Fruit fly (Drosophila melanogaster) whole organism, pupa: Measurements from ENCODE around the gene stumps.

ENCODE experiments used
- CG10348 ChIP-seq: fragments of 200-800 bp; sonication (Bioruptor generic); IDR thresholded peaks from 2 replicates; pipeline ENCODE4 v1.3.6; 2022; ENCODE audit warnings: missing biosample characterization, missing genetic modification characterization
- CG12605 ChIP-seq: fragments of 200-800 bp; sonication (Bioruptor generic); IDR thresholded peaks from 2 replicates; pipeline ENCODE4 v1.3.6; 2022; ENCODE audit warnings: missing biosample characterization, missing genetic modification characterization
- CG13204 ChIP-seq: fragments of 200-800 bp; sonication (Bioruptor generic); optimal IDR thresholded peaks from 2 replicates; lab custom pipeline; 2018; ENCODE audit warnings: missing biosample characterization, mild to moderate bottlenecking, missing genetic modification characterization, moderate library complexity
- CG14655 ChIP-seq: fragments of 200-800 bp; sonication (Bioruptor generic); optimal IDR thresholded peaks from 3 replicates; lab custom pipeline; 2017; ENCODE audit warnings: mild to moderate bottlenecking, missing biosample characterization, missing genetic modification reagents, missing genetic modification characterization
- CG15710 ChIP-seq: fragments of 200-800 bp; sonication (Bioruptor generic); optimal IDR thresholded peaks from 2 replicates; lab custom pipeline; 2018; ENCODE audit warnings: missing biosample characterization, mild to moderate bottlenecking, missing genetic modification characterization, moderate library complexity
- CG17806 ChIP-seq: fragments of 200-800 bp; sonication (Bioruptor generic); optimal IDR thresholded peaks from 2 replicates; lab custom pipeline; 2018; ENCODE audit warnings: missing biosample characterization, mild to moderate bottlenecking, missing genetic modification characterization, moderate library complexity
- CG32121 ChIP-seq: fragments of 200-800 bp; sonication (Bioruptor generic); IDR thresholded peaks from 2 replicates; pipeline ENCODE4 v1.3.6; 2022; ENCODE audit warnings: missing biosample characterization, missing genetic modification characterization
- CG34367 ChIP-seq: fragments of 200-800 bp; sonication (Bioruptor generic); optimal IDR thresholded peaks from 2 replicates; lab custom pipeline; 2018; ENCODE audit warnings: missing biosample characterization, mild to moderate bottlenecking, missing genetic modification characterization
- CG4496 ChIP-seq: fragments of 200-800 bp; sonication (Bioruptor generic); IDR thresholded peaks from 3 replicates; pipeline ENCODE4 v1.3.6; 2022; ENCODE audit warnings: missing biosample characterization, missing genetic modification characterization
- CG8159 ChIP-seq: fragments of 200-800 bp; sonication (Bioruptor generic); optimal IDR thresholded peaks from 3 replicates; lab custom pipeline; 2018; ENCODE audit warnings: missing biosample characterization, mild to moderate bottlenecking, missing genetic modification characterization, moderate library complexity
- CG8301 ChIP-seq: fragments of 200-800 bp; sonication (Bioruptor generic); optimal IDR thresholded peaks from 2 replicates; lab custom pipeline; 2018; ENCODE audit warnings: missing biosample characterization, mild to moderate bottlenecking, missing genetic modification characterization
- CG9948 ChIP-seq: fragments of 200-800 bp; sonication (Bioruptor generic); optimal IDR thresholded peaks from 2 replicates; lab custom pipeline; 2018; ENCODE audit warnings: missing biosample characterization, mild to moderate bottlenecking, missing genetic modification characterization, moderate library complexity
- D1 ChIP-seq: fragments of 200-800 bp; sonication (Bioruptor generic); optimal IDR thresholded peaks from 2 replicates; lab custom pipeline; 2018; ENCODE audit warnings: missing biosample characterization, mild to moderate bottlenecking, missing genetic modification characterization, moderate library complexity
- EcR ChIP-seq: fragments of 200-800 bp; sonication (Bioruptor generic); optimal IDR thresholded peaks from 3 replicates; lab custom pipeline; 2019; ENCODE audit warnings: missing biosample characterization, missing genetic modification characterization, mild to moderate bottlenecking, moderate library complexity, missing genetic modification reagents
- Ets98B ChIP-seq: fragments of 200-800 bp; sonication (Bioruptor generic); IDR thresholded peaks from 2 replicates; pipeline ENCODE4 v1.3.6; 2022; ENCODE audit warnings: missing biosample characterization, missing genetic modification characterization
- Pif1A ChIP-seq: fragments of 200-800 bp; sonication (Bioruptor generic); optimal IDR thresholded peaks from 3 replicates; lab custom pipeline; 2016; ENCODE audit warnings: missing biosample characterization, missing genetic modification characterization
- Pif1B ChIP-seq: fragments of 200-800 bp; sonication (Bioruptor generic); optimal IDR thresholded peaks from 3 replicates; lab custom pipeline; 2016; ENCODE audit warnings: missing biosample characterization, missing genetic modification characterization
- Snoo ChIP-seq: fragments of 200-800 bp; sonication (Bioruptor generic); optimal IDR thresholded peaks from 3 replicates; lab custom pipeline; 2017; ENCODE audit warnings: missing biosample characterization, mild to moderate bottlenecking, missing genetic modification characterization, inconsistent platforms
- fd96Ca ChIP-seq: fragments of 200-800 bp; sonication (Bioruptor generic); IDR thresholded peaks from 3 replicates; pipeline ENCODE4 v1.3.6; 2022; ENCODE audit warnings: missing biosample characterization, missing genetic modification characterization
- gl ChIP-seq: fragments of 200-800 bp; sonication (Bioruptor generic); optimal IDR thresholded peaks from 2 replicates; lab custom pipeline; 2018; ENCODE audit warnings: missing biosample characterization, mild to moderate bottlenecking, missing genetic modification characterization
- rn ChIP-seq: fragments of 200-800 bp; sonication (Bioruptor generic); IDR thresholded peaks from 2 replicates; pipeline ENCODE4 v1.3.6; 2022; ENCODE audit warnings: missing biosample characterization, missing genetic modification characterization

Gene stumps

dm6 chr3R:14624088-14624619 lies 47.1 kb downstream of the stumps start:
- TF ChIP-seq CG10348 (GFP tag; lab: Robert Waterston, UW) (peak; percentile 43; the same call in 1 of the 2 replicates), Ets98B (GFP tag; lab: Robert Waterston, UW) (peak; percentile 66), CG9948 (tag; lab: Kevin White, UChicago) (peak; percentile 92), Pif1B (GFP tag; lab: Kevin White, UChicago) (peak; percentile 89), gl (tag; lab: Kevin White, UChicago) (peak; percentile 65), CG15710 (tag; lab: Kevin White, UChicago) (peak; percentile 88), EcR (GFP tag; lab: Kevin White, UChicago) (peak; percentile 52), Snoo (peak; percentile 74), Pif1A (GFP tag; lab: Kevin White, UChicago) (peak; percentile 84), fd96Ca (GFP tag; lab: Robert Waterston, UW) (peak; percentile 74; the same call in 2 of the 3 replicates), D1 (tag; lab: Kevin White, UChicago) (peak; percentile 92), CG8159 (peak; percentile 88), CG34367 (peak; percentile 90), CG32121 (GFP tag; lab: Robert Waterston, UW) (peak; percentile 81), rn (GFP tag; lab: Robert Waterston, UW) (peak; percentile 34; the same call in 1 of the 2 replicates), CG13204 (GFP tag; lab: Kevin White, UChicago) (peak; percentile 69), CG17806 (tag; lab: Kevin White, UChicago) (peak; percentile 85), CG8301 (tag; lab: Kevin White, UChicago) (peak; percentile 84), CG12605 (GFP tag; lab: Robert Waterston, UW) (0 out of 2 replicates have a peak, but pooled peaks have one; percentile 15), CG4496 (GFP tag; lab: Robert Waterston, UW) (peak; percentile 83; the same call in 2 of the 3 replicates), CG14655 (GFP tag; lab: Kevin White, UChicago) (peak; percentile 90)
- TF ChIP-seq, all 21 proteins: peak for 21

dm6 chr3R:14624671-14625070 lies 47.7 kb downstream of the stumps start:
- TF ChIP-seq gl (tag; lab: Kevin White, UChicago) (no peak), CG32121 (GFP tag; lab: Robert Waterston, UW) (peak; percentile 40; the same call in 1 of the 2 replicates), CG8301 (tag; lab: Kevin White, UChicago) (peak; percentile 22), CG14655 (GFP tag; lab: Kevin White, UChicago) (peak; percentile 26)

DNA sequence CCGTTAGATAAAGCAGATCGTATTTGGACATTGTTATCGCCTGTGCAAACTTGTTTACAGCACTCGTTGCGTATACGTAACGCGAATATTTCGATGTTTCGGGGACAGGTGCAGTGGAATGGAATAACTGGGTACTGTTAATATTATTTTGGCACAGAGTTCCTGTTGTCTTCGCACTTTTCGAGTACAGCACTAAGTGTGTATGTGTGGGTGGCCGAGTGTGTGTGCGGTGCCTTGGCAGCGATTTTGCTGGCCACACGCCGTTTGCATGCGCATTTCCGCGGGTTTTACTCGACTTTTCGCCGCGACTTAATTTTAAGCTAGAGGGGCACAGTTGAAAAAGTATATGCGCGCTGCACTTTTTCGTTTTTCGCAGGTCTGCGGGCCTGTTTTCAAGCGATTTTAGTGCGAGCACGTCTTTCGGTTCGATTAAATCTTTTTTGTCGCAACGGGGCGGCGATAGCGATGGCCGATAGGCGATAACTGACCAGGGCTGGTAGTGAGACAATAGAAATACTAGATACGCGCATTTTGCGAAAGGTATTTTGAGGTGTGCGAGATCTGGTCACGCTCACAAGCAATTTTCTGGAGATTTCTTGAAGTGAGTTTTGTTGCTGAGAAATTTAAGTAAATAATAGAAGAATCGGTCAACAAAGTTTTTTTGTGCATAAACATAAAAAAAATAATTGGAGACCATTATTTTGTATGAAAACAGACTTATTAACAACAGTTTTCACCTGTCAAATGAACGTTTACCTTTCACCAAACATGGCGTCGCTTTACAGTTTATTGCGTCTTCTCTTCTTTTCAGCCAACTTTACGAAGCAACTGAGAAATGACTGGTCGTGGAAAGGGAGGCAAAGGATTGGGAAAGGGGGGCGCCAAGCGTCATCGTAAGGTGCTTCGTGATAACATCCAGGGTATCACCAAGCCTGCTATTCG lies 48.5 kb downstream of the stumps start, which contains the start of the genes put and His4r:
Gene put, minus strand, starts transcription at position 489 of the 942 bp plus-strand sequence.
Gene His4r, plus strand, starts transcription at position 541 of the 942 bp plus-strand sequence.
- TF ChIP-seq Ets98B (GFP tag; lab: Robert Waterston, UW): peak; percentile 9; the same call in 1 of the 2 replicates
- TF ChIP-seq CG12605 (GFP tag; lab: Robert Waterston, UW): peak; percentile 8; the same call in 1 of the 2 replicates
- no peak for TF ChIP-seq gl (tag; lab: Kevin White, UChicago)
- TF ChIP-seq CG4496 (GFP tag; lab: Robert Waterston, UW): 0 out of 3 replicates have a peak, but pooled peaks have one; percentile 38
- peak; percentile 11 for TF ChIP-seq EcR (GFP tag; lab: Kevin White, UChicago)
- peak; percentile 15 for TF ChIP-seq CG14655 (GFP tag; lab: Kevin White, UChicago)
- no peak for TF ChIP-seq CG34367
- TF ChIP-seq Snoo: peak; percentile 26
- TF ChIP-seq fd96Ca (GFP tag; lab: Robert Waterston, UW): no peak; the same call in 2 of the 3 replicates
- TF ChIP-seq, all 21 proteins: peak for 6

dm6 chr3R:14626781-14627180 lies 49.8 kb downstream of the stumps start:
- TF ChIP-seq CG10348 (GFP tag; lab: Robert Waterston, UW): no peak
- no peak for TF ChIP-seq CG9948 (tag; lab: Kevin White, UChicago)
- TF ChIP-seq Pif1B (GFP tag; lab: Kevin White, UChicago): no peak
- TF ChIP-seq CG4496 (GFP tag; lab: Robert Waterston, UW): no peak
- no peak for TF ChIP-seq rn (GFP tag; lab: Robert Waterston, UW)
- no peak for TF ChIP-seq CG14655 (GFP tag; lab: Kevin White, UChicago)

DNA sequence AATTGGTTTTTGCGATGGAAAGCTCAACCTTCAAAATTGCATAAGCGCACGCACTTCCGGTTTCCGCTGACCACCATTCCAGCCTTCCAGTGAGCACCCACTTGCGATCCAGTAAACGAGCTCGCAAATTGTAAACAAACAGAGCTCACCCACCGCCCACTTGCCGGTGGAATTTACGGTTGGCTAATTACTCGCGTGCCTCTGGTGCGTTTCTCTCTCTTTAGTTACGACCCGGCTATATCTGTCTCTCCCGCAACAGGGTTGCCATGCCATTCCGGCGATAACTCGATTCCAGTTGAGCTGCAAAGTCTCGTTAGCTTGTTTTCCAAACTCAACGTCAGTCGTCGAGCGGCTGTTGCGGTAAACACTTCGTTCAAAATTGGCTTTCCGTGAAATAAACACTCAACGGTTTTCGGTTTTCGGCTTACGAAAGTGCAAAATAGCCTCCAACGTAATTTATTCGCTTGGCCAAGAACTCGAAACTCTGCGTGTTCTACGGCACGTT lies 53.2 kb downstream of the stumps start, which contains the start of gene Cad88C:
Gene Cad88C, plus strand, starts transcription at position 360 of the 505 bp plus-strand sequence.
- TF ChIP-seq CG32121 (GFP tag; lab: Robert Waterston, UW) (0 out of 2 replicates have a peak, but pooled peaks have one; percentile 14), CG8301 (tag; lab: Kevin White, UChicago) (no peak), CG12605 (GFP tag; lab: Robert Waterston, UW) (no peak), Pif1A (GFP tag; lab: Kevin White, UChicago) (no peak), rn (GFP tag; lab: Robert Waterston, UW) (no peak)
